Worm (Caenorhabditis elegans): ENCODE results near the gene tatn-1.
A peak's percentile ranks its signal among the peaks of the same experiment; 100 is the strongest.

Gene tatn-1

DNA sequence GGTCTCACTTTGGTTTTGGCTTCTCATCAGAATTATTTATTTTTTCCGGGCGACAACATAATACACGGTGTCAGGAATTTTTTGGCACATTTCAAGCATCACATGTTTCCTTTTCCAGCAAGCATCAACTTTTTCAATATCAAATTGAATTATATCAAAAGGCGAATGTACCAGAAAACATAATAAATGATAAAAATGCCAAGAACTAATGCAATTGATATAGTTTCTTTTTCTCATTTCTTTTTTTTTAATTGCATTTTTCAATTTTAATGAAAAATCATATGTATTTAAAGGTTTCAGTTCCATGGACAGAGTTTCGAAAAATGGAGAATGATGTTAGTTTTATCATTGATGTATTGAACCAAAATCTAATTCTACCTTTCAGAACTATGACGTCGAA, 40.7 kb downstream of the tatn-1 start, which contains the start of gene dpf-2:
Gene dpf-2 (plus strand): TSS at position 301 of the 400 bp plus-strand sequence.
- no peak for TF ChIP-seq hmg-4 (GFP tag; optimal IDR thresholded peaks at IDR 0.05)
- no peak for TF ChIP-seq scrt-1 (GFP tag; IDR thresholded peaks at IDR 0.05)
- TF ChIP-seq ceh-13 (GFP tag; optimal IDR thresholded peaks at IDR 0.05) = no peak
- TF ChIP-seq F13C5.2 (tag; optimal IDR thresholded peaks at IDR 0.05) = no peak
- TF ChIP-seq tbx-37 (GFP tag; conservative IDR thresholded peaks at IDR 0.05) = no peak
- no peak for TF ChIP-seq flt-1 (GFP tag; IDR thresholded peaks at IDR 0.05)

DNA sequence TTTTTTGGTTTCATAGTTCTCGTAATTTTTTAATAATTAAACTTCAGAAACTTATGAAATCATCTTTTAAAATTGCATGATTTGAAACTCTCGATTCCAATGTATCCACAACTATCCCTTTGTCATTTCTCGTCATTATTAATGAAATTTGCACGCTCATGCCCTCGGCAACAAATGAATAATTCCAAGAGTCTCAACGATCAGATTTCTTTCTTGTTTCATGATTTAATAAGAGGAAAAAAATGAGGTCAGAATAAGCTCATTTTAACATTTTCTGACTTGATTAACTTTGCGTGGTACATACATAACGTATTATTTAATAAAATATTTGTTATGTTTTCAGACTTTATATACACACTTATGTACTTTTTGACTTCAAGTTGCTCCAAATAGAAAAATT, 47.5 kb downstream of the tatn-1 start:
- TF ChIP-seq scrt-1 (GFP tag; IDR thresholded peaks at IDR 0.05) = no peak
- no peak for TF ChIP-seq tbx-37 (GFP tag; conservative IDR thresholded peaks at IDR 0.05)
- no peak for TF ChIP-seq hmbx-1 (tag; optimal IDR thresholded peaks at IDR 0.05)
- TF ChIP-seq pes-1 (GFP tag; IDR thresholded peaks at IDR 0.05) = no peak
- no peak for TF ChIP-seq ama-1 (optimal IDR thresholded peaks at IDR 0.05)
- TF ChIP-seq F13C5.2 (tag; optimal IDR thresholded peaks at IDR 0.05) = no peak
- TF ChIP-seq ceh-13 (GFP tag; optimal IDR thresholded peaks at IDR 0.05) = no peak
- TF ChIP-seq ets-7 (tag; optimal IDR thresholded peaks at IDR 0.05) = no peak

DNA sequence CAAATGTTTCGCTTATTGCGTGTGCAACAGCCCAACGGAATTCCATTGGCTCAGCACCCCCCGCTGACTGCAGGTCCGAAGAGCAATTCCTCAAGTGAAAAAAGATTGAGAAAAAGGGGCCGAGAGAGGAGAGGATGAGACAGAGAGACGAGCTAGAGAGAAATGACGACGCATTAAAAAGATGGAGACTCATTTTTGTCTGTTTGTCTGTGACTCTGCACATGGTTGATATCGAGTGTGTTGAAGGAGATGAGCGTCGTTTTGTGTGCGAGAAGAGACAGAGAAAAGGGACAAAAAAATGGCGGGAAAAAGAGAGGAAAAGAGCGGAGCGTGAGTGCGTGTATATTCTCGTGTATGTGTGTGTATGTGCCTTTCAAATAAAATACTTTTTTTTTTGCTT, 50.2 kb downstream of the tatn-1 start:
- TF ChIP-seq F13C5.2 (tag; optimal IDR thresholded peaks at IDR 0.05) = peak; percentile 73
- no peak for TF ChIP-seq pes-1 (GFP tag; IDR thresholded peaks at IDR 0.05)
- TF ChIP-seq tbx-37 (GFP tag; conservative IDR thresholded peaks at IDR 0.05) = no peak
- TF ChIP-seq ceh-36 (tag; optimal IDR thresholded peaks at IDR 0.05) = no peak
- no peak for TF ChIP-seq hmbx-1 (tag; optimal IDR thresholded peaks at IDR 0.05)
- TF ChIP-seq hnd-1 (tag; optimal IDR thresholded peaks at IDR 0.05) = no peak
- 0 out of 2 replicates have a peak, but pooled peaks have one; percentile 39 for TF ChIP-seq sea-1 (GFP tag; conservative IDR thresholded peaks at IDR 0.05)
- TF ChIP-seq hmg-4 (GFP tag; optimal IDR thresholded peaks at IDR 0.05) = peak; percentile 82
- TF ChIP-seq B0310.2 (tag; optimal IDR thresholded peaks at IDR 0.05) = no peak
- TF ChIP-seq aly-1 (tag; optimal IDR thresholded peaks at IDR 0.05) = no peak
